Worm (Caenorhabditis elegans) whole organism, mixed stage, embryonic: ENCODE measurements around the gene F15G9.1.
A peak's percentile ranks its signal among the peaks of the same experiment; 100 is the strongest.

Source experiments
- bed-3 ChIP-seq: fragments of 200-800 bp; sonication (Bioruptor generic); optimal IDR thresholded peaks from 3 replicates; lab custom pipeline; 2018; ENCODE audit warnings: mild to moderate bottlenecking, missing genetic modification characterization, moderate library complexity, missing compliant biosample characterization
- blmp-1 ChIP-seq: fragments of 150-350 bp; optimal IDR thresholded peaks from 2 replicates; lab custom pipeline; 2014; ENCODE audit warnings: missing biosample characterization, missing genetic modification characterization
- ceh-39 ChIP-seq: fragments of 150-350 bp; optimal IDR thresholded peaks from 2 replicates; lab custom pipeline; 2014; ENCODE audit warnings: missing biosample characterization, missing genetic modification characterization
- ceh-43 ChIP-seq: fragments of 200-800 bp; sonication (Bioruptor generic); optimal IDR thresholded peaks from 2 replicates; lab custom pipeline; 2018; ENCODE audit warnings: mild to moderate bottlenecking, missing genetic modification characterization, moderate library complexity, missing compliant biosample characterization
- ceh-83 ChIP-seq: fragments of 200-800 bp; sonication (Bioruptor generic); optimal IDR thresholded peaks from 2 replicates; lab custom pipeline; 2018; ENCODE audit warnings: mild to moderate bottlenecking, missing genetic modification characterization, missing compliant biosample characterization
- ces-1 ChIP-seq: fragments of 150-350 bp; optimal IDR thresholded peaks from 2 replicates; lab custom pipeline; 2014; ENCODE audit warnings: missing biosample characterization, missing genetic modification reagents, missing genetic modification characterization
- cnd-1 ChIP-seq: fragments of 200-800 bp; sonication (Bioruptor generic); optimal IDR thresholded peaks from 2 replicates; lab custom pipeline; 2018; ENCODE audit warnings: mild to moderate bottlenecking, missing genetic modification characterization, missing compliant biosample characterization
- drap-1 ChIP-seq: fragments of 200-800 bp; sonication (Bioruptor generic); optimal IDR thresholded peaks from 3 replicates; lab custom pipeline; 2018; ENCODE audit warnings: mild to moderate bottlenecking, missing genetic modification characterization, missing compliant biosample characterization
- elt-1 ChIP-seq: sonication (generic microtip); optimal IDR thresholded peaks from 2 replicates; lab custom pipeline; 2017; ENCODE audit warnings: missing genetic modification characterization, mild to moderate bottlenecking, missing compliant biosample characterization, antibody characterized with exemption, moderate library complexity, borderline replicate concordance; ENCODE audit not compliant: insufficient read depth
- elt-3 ChIP-seq: fragments of 150-350 bp; optimal IDR thresholded peaks from 2 replicates; lab custom pipeline; 2014; ENCODE audit warnings: missing biosample characterization, missing genetic modification characterization
- flh-1 ChIP-seq: fragments of 200-800 bp; sonication (Bioruptor generic); optimal IDR thresholded peaks from 2 replicates; lab custom pipeline; 2018; ENCODE audit warnings: mild to moderate bottlenecking, missing genetic modification characterization, moderate library complexity, missing compliant biosample characterization
- ham-2 ChIP-seq: fragments of 200-800 bp; sonication (Bioruptor generic); optimal IDR thresholded peaks from 2 replicates; lab custom pipeline; 2018; ENCODE audit warnings: mild to moderate bottlenecking, missing genetic modification characterization, missing compliant biosample characterization
- hlh-1 ChIP-seq: fragments of 150-350 bp; optimal IDR thresholded peaks from 2 replicates; lab custom pipeline; 2014; ENCODE audit warnings: missing biosample characterization, missing genetic modification reagents, missing genetic modification characterization
- lin-13 ChIP-seq: fragments of 150-350 bp; optimal IDR thresholded peaks from 2 replicates; lab custom pipeline; 2014; ENCODE audit warnings: missing biosample characterization, missing genetic modification characterization
- lin-32 ChIP-seq: fragments of 200-800 bp; sonication (Bioruptor generic); optimal IDR thresholded peaks from 2 replicates; lab custom pipeline; 2018; ENCODE audit warnings: mild to moderate bottlenecking, missing genetic modification characterization, missing compliant biosample characterization
- lsy-2 ChIP-seq: fragments of 150-350 bp; optimal IDR thresholded peaks from 2 replicates; lab custom pipeline; 2014; ENCODE audit warnings: missing biosample characterization, missing genetic modification characterization
- mab-5 ChIP-seq: fragments of 150-350 bp; optimal IDR thresholded peaks from 2 replicates; lab custom pipeline; 2014; ENCODE audit warnings: missing biosample characterization, missing genetic modification characterization
- mep-1 ChIP-seq: fragments of 150-350 bp; optimal IDR thresholded peaks from 2 replicates; lab custom pipeline; 2017; ENCODE audit warnings: missing biosample characterization, missing genetic modification reagents, missing genetic modification characterization, inconsistent platforms
- mls-2 ChIP-seq: sonication (generic microtip); optimal IDR thresholded peaks from 2 replicates; lab custom pipeline; 2016; ENCODE audit warnings: mild to moderate bottlenecking, missing genetic modification characterization, moderate library complexity, missing compliant biosample characterization
- nhr-12 ChIP-seq: fragments of 150-350 bp; optimal IDR thresholded peaks from 2 replicates; lab custom pipeline; 2014; ENCODE audit warnings: missing biosample characterization, missing genetic modification characterization
- nhr-2 ChIP-seq: fragments of 150-350 bp; optimal IDR thresholded peaks from 2 replicates; lab custom pipeline; 2014; ENCODE audit warnings: missing biosample characterization, missing genetic modification characterization
- nhr-237 ChIP-seq: fragments of 150-350 bp; optimal IDR thresholded peaks from 2 replicates; lab custom pipeline; 2014; ENCODE audit warnings: missing biosample characterization, missing genetic modification characterization
- nhr-28 ChIP-seq: fragments of 150-350 bp; optimal IDR thresholded peaks from 2 replicates; lab custom pipeline; 2014; ENCODE audit warnings: missing biosample characterization, missing genetic modification characterization
- nhr-76 ChIP-seq: sonication (generic microtip); optimal IDR thresholded peaks from 2 replicates; lab custom pipeline; 2017; ENCODE audit warnings: missing biosample characterization, missing genetic modification characterization
- pha-4 ChIP-seq: fragments of 150-350 bp; optimal IDR thresholded peaks from 2 replicates; lab custom pipeline; 2018; ENCODE audit warnings: missing biosample characterization, missing genetic modification reagents, missing genetic modification characterization
- sem-2 ChIP-seq: fragments of 200-800 bp; sonication (Bioruptor generic); optimal IDR thresholded peaks from 2 replicates; lab custom pipeline; 2018; ENCODE audit warnings: mild to moderate bottlenecking, missing genetic modification characterization, missing compliant biosample characterization
- snpc-4 ChIP-seq: fragments of 150-350 bp; optimal IDR thresholded peaks from 2 replicates; lab custom pipeline; 2014; ENCODE audit warnings: missing biosample characterization, missing genetic modification characterization
- sptf-1 ChIP-seq: sonication (generic microtip); optimal IDR thresholded peaks from 2 replicates; lab custom pipeline; 2017; ENCODE audit warnings: mild to moderate bottlenecking, missing genetic modification characterization, moderate library complexity, missing compliant biosample characterization
- tbx-8 ChIP-seq: fragments of 200-800 bp; sonication (Bioruptor generic); optimal IDR thresholded peaks from 2 replicates; lab custom pipeline; 2018; ENCODE audit warnings: mild to moderate bottlenecking, missing genetic modification characterization, moderate library complexity, missing compliant biosample characterization
- unc-120 ChIP-seq: sonication (generic microtip); optimal IDR thresholded peaks from 2 replicates; lab custom pipeline; 2017; ENCODE audit warnings: missing genetic modification characterization, missing compliant biosample characterization; ENCODE audit not compliant: poor library complexity, severe bottlenecking
- unc-39 ChIP-seq: fragments of 150-350 bp; optimal IDR thresholded peaks from 2 replicates; lab custom pipeline; 2014; ENCODE audit warnings: missing biosample characterization, missing genetic modification characterization
- unc-62 ChIP-seq: fragments of 150-350 bp; optimal IDR thresholded peaks from 2 replicates; lab custom pipeline; 2014; ENCODE audit warnings: missing biosample characterization, missing genetic modification reagents, missing genetic modification characterization

Gene F15G9.1

ce11 chrX:9680119-9680682, 26.0 kb upstream of the F15G9.1 start, which contains the start of gene ifp-1:
Gene ifp-1, minus strand, starts transcription at chrX:9680169.
- TF ChIP-seq nhr-76 (no peak), ham-2 (no peak), blmp-1 (no peak), cnd-1 (no peak), mab-5 (tag; lab: Kevin White, UChicago) (no peak), unc-120 (tag; lab: Kevin White, UChicago) (no peak), hlh-1 (tag; lab: Kevin White, UChicago) (no peak), drap-1 (no peak), bed-3 (GFP tag; lab: Kevin White, UChicago) (no peak), tbx-8 (no peak), lin-32 (no peak), elt-3 (tag; lab: Kevin White, UChicago) (no peak), nhr-28 (tag; lab: Kevin White, UChicago) (no peak), unc-39 (tag; lab: Kevin White, UChicago) (no peak), sem-2 (GFP tag; lab: Kevin White, UChicago) (no peak), unc-62 (GFP tag; lab: Kevin White, UChicago) (no peak), lsy-2 (tag; lab: Kevin White, UChicago) (no peak), nhr-12 (no peak), pha-4 (tag; lab: Kevin White, UChicago) (no peak)

- TF ChIP-seq tbx-8 = no peak
- no peak for TF ChIP-seq drap-1
- no peak for TF ChIP-seq nhr-76
- no peak for TF ChIP-seq lin-32
- TF ChIP-seq nhr-237 (tag; lab: Kevin White, UChicago) = no peak
- no peak for TF ChIP-seq elt-1 (tag; lab: Kevin White, UChicago)
- no peak for TF ChIP-seq bed-3 (GFP tag; lab: Kevin White, UChicago)
- no peak for TF ChIP-seq ham-2
- no peak for TF ChIP-seq lin-13 (tag; lab: Kevin White, UChicago)
- TF ChIP-seq sptf-1 = no peak
- TF ChIP-seq mls-2 = no peak
- no peak for TF ChIP-seq unc-62 (GFP tag; lab: Kevin White, UChicago)
- no peak for TF ChIP-seq nhr-28 (tag; lab: Kevin White, UChicago)
- TF ChIP-seq nhr-12 = no peak
- TF ChIP-seq snpc-4 (tag; lab: Kevin White, UChicago) = no peak
- no peak for TF ChIP-seq ceh-83
- no peak for TF ChIP-seq mab-5 (tag; lab: Kevin White, UChicago)
- TF ChIP-seq sem-2 (GFP tag; lab: Kevin White, UChicago) = no peak
- no peak for TF ChIP-seq hlh-1 (tag; lab: Kevin White, UChicago)
Observed at ce11 chrX:9687264-9687663, 18.9 kb upstream of the F15G9.1 start.

DNA sequence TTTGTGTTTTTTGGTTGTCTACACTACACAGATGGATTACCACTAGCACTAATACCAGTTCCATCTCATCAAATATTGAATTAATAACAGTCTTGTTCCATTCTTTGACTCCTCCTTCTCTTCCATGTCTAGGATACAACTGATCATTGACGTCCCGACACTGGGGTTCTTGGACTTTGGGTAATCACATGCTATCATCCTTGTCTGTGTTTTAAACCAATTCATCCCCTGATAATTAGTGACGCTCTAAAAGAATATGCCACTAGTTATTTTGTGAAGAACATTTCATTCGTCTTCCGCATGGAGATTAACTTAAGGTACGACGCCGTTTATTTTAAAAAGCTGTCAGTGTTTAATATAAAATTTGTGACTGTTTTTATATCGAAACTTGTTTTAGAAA, 15.7 kb upstream of the F15G9.1 start, which contains the start of gene npr-18:
npr-18 (plus strand) TSS at position 301 of the 400 bp plus-strand sequence.
- TF ChIP-seq drap-1 (no peak), ces-1 (GFP tag; lab: Kevin White, UChicago) (no peak), unc-120 (tag; lab: Kevin White, UChicago) (no peak), unc-39 (tag; lab: Kevin White, UChicago) (no peak), snpc-4 (tag; lab: Kevin White, UChicago) (no peak), ceh-83 (no peak), mab-5 (tag; lab: Kevin White, UChicago) (no peak), bed-3 (GFP tag; lab: Kevin White, UChicago) (no peak), nhr-237 (tag; lab: Kevin White, UChicago) (no peak), unc-62 (GFP tag; lab: Kevin White, UChicago) (no peak), mep-1 (tag; lab: Kevin White, UChicago) (no peak), sem-2 (GFP tag; lab: Kevin White, UChicago) (no peak), cnd-1 (no peak), lin-32 (no peak), nhr-12 (no peak), ceh-43 (no peak), ham-2 (no peak), pha-4 (tag; lab: Kevin White, UChicago) (no peak)

DNA sequence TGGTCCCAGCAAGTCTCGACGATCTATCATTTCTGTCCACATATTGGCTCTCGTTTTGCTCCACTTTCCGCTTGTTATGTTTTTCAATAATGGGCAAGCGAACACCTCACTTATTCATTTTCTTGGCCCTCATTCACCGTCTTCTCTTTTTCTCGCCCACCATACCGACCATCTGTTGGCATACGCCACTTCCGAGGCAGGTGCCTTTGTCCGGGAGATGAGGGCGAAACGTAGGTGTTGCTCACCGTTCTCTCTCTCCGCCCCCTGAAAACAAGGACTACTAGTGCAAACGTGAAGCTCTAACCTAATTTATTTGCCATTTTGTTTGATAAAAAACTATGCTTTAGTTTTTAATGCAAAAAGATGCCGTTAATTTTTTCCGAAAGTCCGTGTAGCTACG, 8.5 kb upstream of the F15G9.1 start:
- TF ChIP-seq ceh-39 (tag; lab: Kevin White, UChicago) (no peak), lin-32 (peak; percentile 98), elt-3 (tag; lab: Kevin White, UChicago) (no peak), cnd-1 (peak; percentile 11)

DNA sequence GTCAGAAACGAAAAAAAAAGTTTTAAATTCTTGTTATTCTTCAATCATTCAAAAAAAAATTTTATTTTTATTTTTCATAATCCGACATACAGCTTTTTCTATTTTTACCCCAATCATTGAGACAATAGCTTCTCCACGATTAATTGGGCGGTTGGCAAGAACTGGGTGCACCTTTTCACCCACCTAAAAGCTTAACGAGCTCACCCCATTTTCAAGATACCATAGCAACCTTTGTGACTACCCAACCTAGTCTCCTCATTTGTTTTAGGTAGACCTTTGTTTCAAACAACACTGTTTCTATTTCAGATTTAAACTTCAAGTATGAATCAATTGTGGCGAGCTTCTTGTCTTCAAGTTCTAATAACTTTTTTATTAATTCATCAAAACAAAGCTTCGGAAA, 7.8 kb upstream of the F15G9.1 start, which contains the start of gene dyf-7:
dyf-7 (plus strand) TSS at position 301 of the 400 bp plus-strand sequence.
- TF ChIP-seq nhr-28 (tag; lab: Kevin White, UChicago) = no peak
- no peak for TF ChIP-seq flh-1 (GFP tag; lab: Kevin White, UChicago)
- no peak for TF ChIP-seq mls-2
- TF ChIP-seq lsy-2 (tag; lab: Kevin White, UChicago) = no peak
- no peak for TF ChIP-seq elt-3 (tag; lab: Kevin White, UChicago)
- no peak for TF ChIP-seq nhr-237 (tag; lab: Kevin White, UChicago)
- no peak for TF ChIP-seq lin-32
- TF ChIP-seq snpc-4 (tag; lab: Kevin White, UChicago) = no peak
- no peak for TF ChIP-seq pha-4 (tag; lab: Kevin White, UChicago)
- TF ChIP-seq nhr-2 = no peak
- TF ChIP-seq tbx-8 = no peak
- no peak for TF ChIP-seq lin-13 (tag; lab: Kevin White, UChicago)
- TF ChIP-seq mep-1 (tag; lab: Kevin White, UChicago) = no peak
- TF ChIP-seq ces-1 (GFP tag; lab: Kevin White, UChicago) = no peak
- TF ChIP-seq, all 35 proteins: peak for 0
